Worm (Caenorhabditis elegans): ENCODE data around the gene ldb-1.
A peak's percentile ranks its signal among the peaks of the same experiment; 100 is the strongest.

ldb-1 gene

ce11 chrX:11036114-11037087 lies 7.7 kb downstream of the ldb-1 start (continued):
- TF ChIP-seq ceh-44 (GFP tag; IDR thresholded peaks at IDR 0.05) (no peak), F44E2.7 (GFP tag; IDR thresholded peaks at IDR 0.05) (no peak), aly-2 (tag; optimal IDR thresholded peaks at IDR 0.05) (no peak)

- no peak for TF ChIP-seq nhr-10 (tag; optimal IDR thresholded peaks at IDR 0.05)
- TF ChIP-seq mdl-1 (tag; optimal IDR thresholded peaks at IDR 0.05), result no peak
- no peak for TF ChIP-seq ceh-44 (GFP tag; IDR thresholded peaks at IDR 0.05)
- no peak for TF ChIP-seq ceh-62 (tag; optimal IDR thresholded peaks at IDR 0.05)
- TF ChIP-seq unc-62 (GFP tag; optimal IDR thresholded peaks at IDR 0.05 in 1 of 2), result peak in 1 of 2 experiments; percentile 50
- no peak for TF ChIP-seq unc-62 (tag; optimal IDR thresholded peaks at IDR 0.05)
- no peak for TF ChIP-seq pqm-1 (tag; optimal IDR thresholded peaks at IDR 0.05)
- TF ChIP-seq F26F4.8 (GFP tag; conservative IDR thresholded peaks at IDR 0.05), result no peak
Observed at ce11 chrX:11038221-11038620, 9.5 kb downstream of the ldb-1 start.

ce11 chrX:11042777-11043176 lies 14.1 kb downstream of the ldb-1 start, which contains the start of gene C09F12.3:
Gene C09F12.3 (minus strand): TSS chrX:11042877.
- TF ChIP-seq nhr-76 (tag; optimal IDR thresholded peaks at IDR 0.05) (no peak), sdz-12 (GFP tag; optimal IDR thresholded peaks at IDR 0.05) (no peak), skn-1 (tag; optimal IDR thresholded peaks at IDR 0.05) (no peak), mxl-2 (GFP tag; conservative IDR thresholded peaks at IDR 0.05) (no peak), daf-8 (GFP tag; IDR thresholded peaks at IDR 0.05) (no peak), ztf-7 (tag; optimal IDR thresholded peaks at IDR 0.05) (no peak), lin-1 (GFP tag; IDR thresholded peaks at IDR 0.05) (no peak), zip-11 (GFP tag; IDR thresholded peaks at IDR 0.05) (no peak), F26F4.8 (GFP tag; conservative IDR thresholded peaks at IDR 0.05) (no peak), nhr-48 (tag; optimal IDR thresholded peaks at IDR 0.05) (no peak), egl-43 (GFP tag; IDR thresholded peaks at IDR 0.05) (no peak), lin-29 (GFP tag; IDR thresholded peaks at IDR 0.05) (no peak)

ce11 chrX:11047183-11047582 lies 18.5 kb downstream of the ldb-1 start, which contains the start of gene clc-1:
Gene clc-1 (plus strand): TSS chrX:11047446.
- TF ChIP-seq hlh-30 (tag; optimal IDR thresholded peaks at IDR 0.05; ENCODE audit: insufficient read depth) (peak; percentile 1), hlh-11 (tag; optimal IDR thresholded peaks at IDR 0.05) (peak; percentile 85), daf-16 (GFP tag; optimal IDR thresholded peaks at IDR 0.05) (peak in 1 of 2 experiments; percentile 37), daf-16 (tag; optimal IDR thresholded peaks at IDR 0.05) (peak; percentile 87), dmd-6 (GFP tag; IDR thresholded peaks at IDR 0.05) (peak; percentile 93), ceh-20 (GFP tag; IDR thresholded peaks at IDR 0.05) (peak; percentile 21; the same call in 1 of the 2 replicates), nhr-48 (tag; optimal IDR thresholded peaks at IDR 0.05) (peak; percentile 15), nhr-77 (tag; optimal IDR thresholded peaks at IDR 0.05) (peak; percentile 46), ceh-82 (tag; optimal IDR thresholded peaks at IDR 0.05) (no peak), php-3 (GFP tag; IDR thresholded peaks at IDR 0.05) (peak; percentile 57), nhr-42 (GFP tag; IDR thresholded peaks at IDR 0.05) (no peak), hif-1 (tag; optimal IDR thresholded peaks at IDR 0.05) (peak in 1 of 2 experiments; percentile 40), T20F7.1 (GFP tag; optimal IDR thresholded peaks at IDR 0.05) (peak; percentile 29), lin-1 (GFP tag; IDR thresholded peaks at IDR 0.05) (peak; percentile 51; the same call in 1 of the 2 replicates), pqm-1 (tag; optimal IDR thresholded peaks at IDR 0.05) (peak; percentile 97), lin-29 (GFP tag; IDR thresholded peaks at IDR 0.05) (no peak), tra-1 (GFP tag; IDR thresholded peaks at IDR 0.05) (peak; percentile 73; the same call in 1 of the 2 replicates), nhr-28 (tag; optimal IDR thresholded peaks at IDR 0.05) (peak; percentile 82), sdz-12 (GFP tag; optimal IDR thresholded peaks at IDR 0.05) (no peak), fos-1 (tag; optimal IDR thresholded peaks at IDR 0.05) (peak; percentile 27), dve-1 (tag; optimal IDR thresholded peaks at IDR 0.05; ENCODE audit: insufficient read depth) (peak; percentile 79), spr-3 (GFP tag; optimal IDR thresholded peaks at IDR 0.05) (no peak), mep-1 (tag; optimal IDR thresholded peaks at IDR 0.05) (peak; percentile 12)
